Worm (Caenorhabditis elegans): ENCODE data around the gene K08E4.3.
A peak's percentile ranks its signal among the peaks of the same experiment; 100 is the strongest.

Gene K08E4.3

ce11 chrIV:12044844-12045738 is 12.5 kb upstream of the K08E4.3 start:
- TF ChIP-seq lin-13 (GFP tag; optimal IDR thresholded peaks at IDR 0.05) (no peak), lin-11 (tag; optimal IDR thresholded peaks at IDR 0.05) (no peak), sem-4 (tag; optimal IDR thresholded peaks at IDR 0.05) (no peak), egl-27 (tag; optimal IDR thresholded peaks at IDR 0.05) (peak; percentile 34), nhr-129 (tag; optimal IDR thresholded peaks at IDR 0.05) (peak; percentile 64), nhr-21 (tag; optimal IDR thresholded peaks at IDR 0.05) (peak; percentile 47), nhr-25 (tag; optimal IDR thresholded peaks at IDR 0.05) (peak; percentile 36), sma-3 (GFP tag; optimal IDR thresholded peaks at IDR 0.05) (peak; percentile 59), blmp-1 (tag; optimal IDR thresholded peaks at IDR 0.05; ENCODE audit: insufficient read depth) (peak; percentile 56), fos-1 (tag; optimal IDR thresholded peaks at IDR 0.05) (peak; percentile 28), sma-9 (GFP tag; optimal IDR thresholded peaks at IDR 0.05) (peak; percentile 83), sma-9 (tag; optimal IDR thresholded peaks at IDR 0.05) (no peak), ceh-16 (tag; optimal IDR thresholded peaks at IDR 0.05) (peak; percentile 29), lsy-2 (tag; optimal IDR thresholded peaks at IDR 0.05) (peak in 1 of 2 experiments; percentile 21), nhr-12 (tag; optimal IDR thresholded peaks at IDR 0.05) (no peak)

- TF ChIP-seq ztf-11 (tag; optimal IDR thresholded peaks at IDR 0.05) = no peak
- TF ChIP-seq ceh-16 (tag; optimal IDR thresholded peaks at IDR 0.05) = no peak
- no peak for TF ChIP-seq alr-1 (tag; optimal IDR thresholded peaks at IDR 0.05)
- TF ChIP-seq sma-3 (GFP tag; optimal IDR thresholded peaks at IDR 0.05) = peak; percentile 44
- no peak for TF ChIP-seq R02D3.7 (tag; optimal IDR thresholded peaks at IDR 0.05)
- no peak for TF ChIP-seq nhr-10 (tag; optimal IDR thresholded peaks at IDR 0.05)
- TF ChIP-seq lsy-2 (tag; optimal IDR thresholded peaks at IDR 0.05) = peak in 1 of 2 experiments; percentile 16
- no peak for TF ChIP-seq nhr-6 (tag; optimal IDR thresholded peaks at IDR 0.05)
- TF ChIP-seq nhr-25 (tag; optimal IDR thresholded peaks at IDR 0.05) = peak; percentile 30
- TF ChIP-seq mdl-1 (tag; optimal IDR thresholded peaks at IDR 0.05) = no peak
- peak; percentile 23 for TF ChIP-seq F13H6.1 (tag; optimal IDR thresholded peaks at IDR 0.05)
- peak; percentile 65 for TF ChIP-seq fos-1 (tag; optimal IDR thresholded peaks at IDR 0.05)
- peak; percentile 23 for TF ChIP-seq nhr-21 (tag; optimal IDR thresholded peaks at IDR 0.05)
- TF ChIP-seq nhr-77 (tag; optimal IDR thresholded peaks at IDR 0.05) = no peak
- TF ChIP-seq unc-62 (GFP tag; optimal IDR thresholded peaks at IDR 0.05) = no peak
- TF ChIP-seq sma-9 (GFP tag; optimal IDR thresholded peaks at IDR 0.05) = peak; percentile 49
- no peak for TF ChIP-seq sma-9 (tag; optimal IDR thresholded peaks at IDR 0.05)
- no peak for TF ChIP-seq unc-39 (tag; optimal IDR thresholded peaks at IDR 0.05)
- TF ChIP-seq skn-1 (tag; optimal IDR thresholded peaks at IDR 0.05) = no peak
- TF ChIP-seq nhr-12 (tag; optimal IDR thresholded peaks at IDR 0.05) = no peak
- TF ChIP-seq peb-1 (tag; optimal IDR thresholded peaks at IDR 0.05) = no peak
- TF ChIP-seq gmeb-1 (tag; optimal IDR thresholded peaks at IDR 0.05) = peak; percentile 25
- TF ChIP-seq sem-4 (tag; optimal IDR thresholded peaks at IDR 0.05) = no peak
- no peak for TF ChIP-seq crh-2 (tag; optimal IDR thresholded peaks at IDR 0.05)
- TF ChIP-seq nhr-129 (tag; optimal IDR thresholded peaks at IDR 0.05) = peak; percentile 64
These were observed 10.9 kb upstream of the K08E4.3 start, which contains the start of gene T12G3.2 for ce11 chrIV:12046524-12047203. Gene T12G3.2 (minus strand): TSS chrIV:12046967.

ce11 chrIV:12047552-12048347 is 9.8 kb upstream of the K08E4.3 start, which contains the start of gene T12G3.4:
Gene T12G3.4 (plus strand): TSS chrIV:12048256.
- TF ChIP-seq skn-1 (tag; optimal IDR thresholded peaks at IDR 0.05) = no peak
- TF ChIP-seq C34F6.9 (tag; optimal IDR thresholded peaks at IDR 0.05) = no peak
- TF ChIP-seq nhr-23 (tag; optimal IDR thresholded peaks at IDR 0.05) = no peak
- peak; percentile 1 for TF ChIP-seq fos-1 (tag; optimal IDR thresholded peaks at IDR 0.05)
- TF ChIP-seq nhr-129 (tag; optimal IDR thresholded peaks at IDR 0.05) = peak; percentile 2
- TF ChIP-seq R02D3.7 (tag; optimal IDR thresholded peaks at IDR 0.05) = no peak
- TF ChIP-seq nhr-77 (tag; optimal IDR thresholded peaks at IDR 0.05) = no peak

All from whole organism, L2 larva.